Fruit fly (Drosophila melanogaster) whole organism, wandering third instar larva: Measurements from ENCODE around the gene CG7789.

ENCODE experiments used
- Abd-B ChIP-seq: fragments of >200 bp; optimal IDR thresholded peaks from 2 replicates; lab custom pipeline; 2017; ENCODE audit warnings: missing biosample characterization, missing genetic modification characterization
- CG32264 ChIP-seq: fragments of 200-800 bp; sonication (Bioruptor generic); optimal IDR thresholded peaks from 2 replicates; lab custom pipeline; 2016; ENCODE audit warnings: missing biosample characterization, missing genetic modification characterization
- CG9705 ChIP-seq: fragments of 200-800 bp; sonication (Bioruptor generic); optimal IDR thresholded peaks from 2 replicates; lab custom pipeline; 2018; ENCODE audit warnings: missing biosample characterization, mild to moderate bottlenecking, missing genetic modification characterization
- CrebA ChIP-seq: fragments of 200-800 bp; sonication (Bioruptor generic); optimal IDR thresholded peaks from 2 replicates; lab custom pipeline; 2016; ENCODE audit warnings: missing biosample characterization, mild to moderate bottlenecking, missing genetic modification characterization, borderline replicate concordance
- Dfd ChIP-seq: fragments of >200 bp; optimal IDR thresholded peaks from 2 replicates; lab custom pipeline; 2017; ENCODE audit warnings: missing biosample characterization, missing genetic modification characterization
- Dif ChIP-seq: fragments of 200-275, 200-300 bp; sonication (Bioruptor generic); optimal IDR thresholded peaks from 2 replicates; lab custom pipeline; 2018; ENCODE audit warnings: missing biosample characterization, missing genetic modification characterization; ENCODE audit not compliant: partially characterized antibody
- GATAd ChIP-seq: sonication (Bioruptor generic); optimal IDR thresholded peaks from 2 replicates; lab custom pipeline; 2016; ENCODE audit warnings: missing biosample characterization, missing genetic modification characterization
- HLH106 ChIP-seq: fragments of 200-800 bp; optimal IDR thresholded peaks from 3 replicates; lab custom pipeline; 2019; ENCODE audit warnings: missing biosample characterization, mild to moderate bottlenecking, missing genetic modification characterization, moderate library complexity
- Hnf4 ChIP-seq: fragments of 200-800 bp; sonication (Bioruptor generic); optimal IDR thresholded peaks from 2 replicates; lab custom pipeline; 2016; ENCODE audit warnings: missing biosample characterization, mild to moderate bottlenecking, missing genetic modification characterization
- Hr78 ChIP-seq: fragments of >200 bp; optimal IDR thresholded peaks from 2 replicates; lab custom pipeline; 2017; ENCODE audit warnings: missing biosample characterization, missing genetic modification characterization
- Hr83 ChIP-seq: fragments of 200-300 bp; sonication (Bioruptor generic); optimal IDR thresholded peaks from 2 replicates; lab custom pipeline; 2016; ENCODE audit warnings: missing biosample characterization, mild to moderate bottlenecking, missing genetic modification characterization, moderate library complexity; ENCODE audit not compliant: poor library complexity, severe bottlenecking
- Jra ChIP-seq: sonication (Bioruptor generic); optimal IDR thresholded peaks from 2 replicates; lab custom pipeline; 2016; ENCODE audit warnings: missing biosample characterization, missing genetic modification characterization
- Mio ChIP-seq: sonication (Bioruptor generic); optimal IDR thresholded peaks from 2 replicates; lab custom pipeline; 2016; ENCODE audit warnings: missing biosample characterization, missing genetic modification characterization
- Myc ChIP-seq: fragments of >200 bp; optimal IDR thresholded peaks from 2 replicates; lab custom pipeline; 2017
- N ChIP-seq: fragments of >200 bp; optimal IDR thresholded peaks from 2 replicates; lab custom pipeline; 2018; ENCODE audit warnings: missing biosample characterization, missing external identifiers, missing genetic modification characterization
- OdsH ChIP-seq: fragments of 200-800 bp; sonication (Bioruptor generic); optimal IDR thresholded peaks from 2 replicates; lab custom pipeline; 2016; ENCODE audit warnings: missing biosample characterization, mild to moderate bottlenecking, missing genetic modification characterization
- Rel ChIP-seq, 2 experiments: fragments of 200-800 bp; sonication (Bioruptor generic) in 1 of 2; optimal IDR thresholded peaks; 2 replicates in 1 of 2; 3 replicates in 1 of 2; lab custom pipeline; 2016 to 2019; ENCODE audit warnings: mild to moderate bottlenecking in 2 of 2, missing biosample characterization in 2 of 2, missing genetic modification characterization in 2 of 2, moderate library complexity in 1 of 2
- Sp1 ChIP-seq: fragments of 200-800 bp; sonication (Bioruptor generic); optimal IDR thresholded peaks from 3 replicates; lab custom pipeline; 2019; ENCODE audit warnings: missing biosample characterization, mild to moderate bottlenecking, missing genetic modification characterization, moderate library complexity
- Vsx2 ChIP-seq: fragments of 200-300, 225-300 bp; sonication (Bioruptor generic); optimal IDR thresholded peaks from 2 replicates; lab custom pipeline; 2018; ENCODE audit warnings: missing biosample characterization, missing genetic modification characterization; ENCODE audit not compliant: partially characterized antibody
- br ChIP-seq: fragments of 200-800 bp; sonication (Bioruptor generic); optimal IDR thresholded peaks from 2 replicates; lab custom pipeline; 2016; ENCODE audit warnings: missing biosample characterization, missing genetic modification characterization
- brk ChIP-seq: fragments of 200-800 bp; sonication (Bioruptor generic); optimal IDR thresholded peaks from 2 replicates; lab custom pipeline; 2016; ENCODE audit warnings: missing biosample characterization, mild to moderate bottlenecking, missing genetic modification characterization
- dl ChIP-seq, 2 experiments: fragments of 175-275, 200-275 bp in 1 of 2; fragments of 200-275 bp in 1 of 2; sonication (Bioruptor generic); optimal IDR thresholded peaks; lab custom pipeline; 2018; ENCODE audit warnings: mild to moderate bottlenecking in 2 of 2, missing biosample characterization in 2 of 2, missing genetic modification characterization in 2 of 2, moderate library complexity in 2 of 2; ENCODE audit not compliant: partially characterized antibody in 2 of 2, insufficient read depth in 1 of 2
- dmrt93B ChIP-seq: fragments of 200-800 bp; sonication (Bioruptor generic); optimal IDR thresholded peaks from 2 replicates; lab custom pipeline; 2018; ENCODE audit warnings: missing biosample characterization, mild to moderate bottlenecking, missing genetic modification characterization
- dsf ChIP-seq: sonication (Bioruptor generic); optimal IDR thresholded peaks from 2 replicates; lab custom pipeline; 2016; ENCODE audit warnings: missing biosample characterization, missing genetic modification characterization, borderline replicate concordance
- ey ChIP-seq: fragments of 200-800 bp; sonication (Bioruptor generic); optimal IDR thresholded peaks from 2 replicates; lab custom pipeline; 2016; ENCODE audit warnings: missing biosample characterization, missing genetic modification characterization
- foxo ChIP-seq, 2 experiments: fragments of 200-800 bp; sonication (Bioruptor generic); optimal IDR thresholded peaks; 2 replicates in 1 of 2; 3 replicates in 1 of 2; lab custom pipeline; 2016 to 2017; ENCODE audit warnings: missing biosample characterization in 2 of 2, missing genetic modification characterization in 2 of 2
- fru ChIP-seq: fragments of 200-800 bp; sonication (Bioruptor generic); optimal IDR thresholded peaks from 3 replicates; lab custom pipeline; 2016; ENCODE audit warnings: missing biosample characterization, mild to moderate bottlenecking, missing genetic modification characterization
- h ChIP-seq: fragments of 200-800 bp; sonication (Bioruptor generic); optimal IDR thresholded peaks from 3 replicates; lab custom pipeline; 2016; ENCODE audit warnings: missing biosample characterization, mild to moderate bottlenecking, missing genetic modification characterization
- jim ChIP-seq: fragments of 175-275, 200-325 bp; sonication (Bioruptor generic); optimal IDR thresholded peaks from 2 replicates; lab custom pipeline; 2016; ENCODE audit warnings: missing biosample characterization, mild to moderate bottlenecking, missing genetic modification characterization
- lola ChIP-seq: fragments of >200 bp; optimal IDR thresholded peaks from 2 replicates; lab custom pipeline; 2017; ENCODE audit warnings: missing biosample characterization, missing genetic modification characterization
- pan ChIP-seq: fragments of >200 bp; optimal IDR thresholded peaks from 2 replicates; lab custom pipeline; 2017
- psq ChIP-seq: fragments of 200-800 bp; sonication (Bioruptor generic); optimal IDR thresholded peaks from 3 replicates; lab custom pipeline; 2017; ENCODE audit warnings: missing biosample characterization, mild to moderate bottlenecking, missing genetic modification characterization, moderate library complexity
- rgr ChIP-seq: fragments of 200-800 bp; sonication (Bioruptor generic); optimal IDR thresholded peaks from 3 replicates; lab custom pipeline; 2016; ENCODE audit warnings: missing biosample characterization, mild to moderate bottlenecking, missing genetic modification characterization
- sage ChIP-seq: fragments of 200-800 bp; sonication (Bioruptor generic); optimal IDR thresholded peaks from 2 replicates; lab custom pipeline; 2016; ENCODE audit warnings: missing biosample characterization, mild to moderate bottlenecking, missing genetic modification characterization
- sv ChIP-seq: fragments of 200-800 bp; sonication (Bioruptor generic); optimal IDR thresholded peaks from 3 replicates; lab custom pipeline; 2016; ENCODE audit warnings: missing biosample characterization, missing genetic modification characterization
- tai ChIP-seq: sonication (Bioruptor generic); optimal IDR thresholded peaks from 2 replicates; lab custom pipeline; 2016; ENCODE audit warnings: missing biosample characterization, missing genetic modification characterization
- usp ChIP-seq: fragments of >200 bp; optimal IDR thresholded peaks from 2 replicates; lab custom pipeline; 2017; ENCODE audit warnings: missing biosample characterization, missing genetic modification characterization
- woc ChIP-seq: sonication (Bioruptor generic); optimal IDR thresholded peaks from 2 replicates; lab custom pipeline; 2016; ENCODE audit warnings: missing biosample characterization, mild to moderate bottlenecking, missing genetic modification characterization

The CG7789 gene

DNA sequence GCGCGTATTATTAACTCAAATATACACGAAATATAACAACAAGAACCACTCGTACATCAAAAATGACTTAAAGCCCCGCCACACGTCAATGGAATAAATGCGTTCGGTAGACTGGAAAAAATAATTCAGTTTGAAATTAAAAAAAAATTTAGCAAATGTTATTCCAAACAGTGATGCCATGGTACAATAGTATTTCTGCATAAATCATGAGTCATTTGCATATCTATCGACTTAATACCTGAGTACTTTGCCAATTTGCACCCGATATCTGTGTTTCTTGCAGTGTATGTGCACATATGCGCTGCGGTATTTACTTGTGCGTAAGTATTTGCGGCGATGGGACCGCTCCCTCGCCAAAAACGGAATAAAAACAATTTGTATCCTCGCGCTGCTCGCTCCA lies 39.8 kb upstream of the CG7789 start (continued):
- TF ChIP-seq N, result no peak

DNA sequence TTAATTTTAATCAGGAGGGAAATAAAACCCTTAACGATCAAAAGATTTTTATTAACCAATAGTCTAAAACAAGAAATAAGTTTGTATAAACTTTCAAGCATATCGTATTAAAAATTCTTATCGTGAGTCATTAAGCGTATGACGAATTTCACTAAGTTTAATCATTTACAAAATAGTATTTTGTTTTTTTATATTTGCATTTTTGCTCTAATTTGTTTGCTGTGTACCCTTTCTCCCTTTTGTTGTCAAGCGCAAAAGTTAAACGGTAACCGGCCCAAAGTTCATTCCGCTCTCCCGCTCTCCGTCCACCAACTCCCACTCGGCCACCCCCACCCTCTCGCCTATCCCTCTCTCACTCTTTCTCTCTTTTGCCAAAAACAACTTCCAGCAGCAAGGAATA lies 39.2 kb upstream of the CG7789 start:
- TF ChIP-seq h (GFP tag; lab: Kevin White, UChicago) (peak; percentile 22), Hr83 (GFP tag; lab: Kevin White, UChicago) (no peak), sage (GFP tag; lab: Kevin White, UChicago) (no peak), brk (GFP tag; lab: Kevin White, UChicago) (no peak), Abd-B (GFP tag; lab: Kevin White, UChicago) (no peak), woc (no peak), Hnf4 (peak; percentile 58), Hr78 (GFP tag; lab: Kevin White, UChicago) (no peak), dmrt93B (GFP tag; lab: Kevin White, UChicago) (peak; percentile 5), N (no peak), Jra (GFP tag; lab: Kevin White, UChicago) (no peak), jim (GFP tag; lab: Kevin White, UChicago) (no peak), fru (GFP tag; lab: Kevin White, UChicago) (no peak), GATAd (GFP tag; lab: Kevin White, UChicago) (no peak), Sp1 (GFP tag; lab: Kevin White, UChicago) (peak; percentile 52), usp (GFP tag; lab: Kevin White, UChicago) (no peak), Dif (GFP tag; lab: Kevin White, UChicago) (no peak), CrebA (GFP tag; lab: Kevin White, UChicago) (no peak), rgr (GFP tag; lab: Kevin White, UChicago) (peak; percentile 36), Myc (lab: Kevin White, UChicago) (no peak), CG32264 (no peak), Mio (GFP tag; lab: Kevin White, UChicago) (no peak), dl (GFP tag; optimal IDR thresholded peaks at IDR 0.05; lab: Kevin White, UChicago; ENCODE audit: insufficient read depth in 1 of 2, partially characterized antibody in 2 of 2) (no peak), dsf (GFP tag; lab: Kevin White, UChicago) (no peak), br (GFP tag; lab: Kevin White, UChicago) (no peak), OdsH (GFP tag; lab: Kevin White, UChicago) (no peak), CG9705 (GFP tag; lab: Kevin White, UChicago) (no peak), foxo (GFP tag; optimal IDR thresholded peaks at IDR 0.05; lab: Kevin White, UChicago) (peak in 1 of 2 experiments; percentile 50), psq (GFP tag; lab: Kevin White, UChicago) (peak; percentile 21), tai (GFP tag; lab: Kevin White, UChicago) (peak; percentile 50), Vsx2 (GFP tag; lab: Kevin White, UChicago) (no peak), HLH106 (tag; lab: Kevin White, UChicago) (peak; percentile 66), sv (no peak), Rel (GFP tag; optimal IDR thresholded peaks at IDR 0.05; lab: Kevin White, UChicago) (no peak), Rel (tag; optimal IDR thresholded peaks at IDR 0.05; lab: Kevin White, UChicago) (no peak), ey (peak; percentile 44), Dfd (GFP tag; lab: Kevin White, UChicago) (no peak), pan (lab: Kevin White, UChicago) (no peak), lola (no peak)
